Worm (Caenorhabditis elegans): ENCODE results near the gene C34H4.2.

Gene C34H4.2

ce11 chrIV:1567577-1567976 lies 14.0 kb downstream of the C34H4.2 start:
- TF ChIP-seq ces-1 (GFP tag; optimal IDR thresholded peaks at IDR 0.05) (no peak), cnd-1 (tag; optimal IDR thresholded peaks at IDR 0.05) (no peak), ztf-11 (tag; optimal IDR thresholded peaks at IDR 0.05) (no peak), nhr-76 (tag; optimal IDR thresholded peaks at IDR 0.05) (no peak), zip-8 (tag; optimal IDR thresholded peaks at IDR 0.05) (no peak), M03D4.4 (tag; optimal IDR thresholded peaks at IDR 0.05) (no peak), ceh-43 (GFP tag; optimal IDR thresholded peaks at IDR 0.05) (no peak), lin-13 (tag; optimal IDR thresholded peaks at IDR 0.05) (no peak), hlh-1 (tag; optimal IDR thresholded peaks at IDR 0.05) (no peak), ham-2 (GFP tag; optimal IDR thresholded peaks at IDR 0.05) (no peak), nhr-12 (tag; optimal IDR thresholded peaks at IDR 0.05) (no peak), sptf-1 (tag; optimal IDR thresholded peaks at IDR 0.05) (no peak), pha-4 (tag; optimal IDR thresholded peaks at IDR 0.05) (no peak), tbx-8 (GFP tag; optimal IDR thresholded peaks at IDR 0.05) (no peak), ceh-83 (GFP tag; optimal IDR thresholded peaks at IDR 0.05) (no peak)

- TF ChIP-seq ces-1 (GFP tag; optimal IDR thresholded peaks at IDR 0.05) (no peak), unc-39 (tag; optimal IDR thresholded peaks at IDR 0.05) (no peak)
These were observed 23.2 kb downstream of the C34H4.2 start, which contains the start of gene Y41D4B.14 for ce11 chrIV:1576731-1577130. Gene Y41D4B.14 (plus strand): TSS chrIV:1577031.

- TF ChIP-seq mep-1 (tag; optimal IDR thresholded peaks at IDR 0.05): peak; percentile 96
- TF ChIP-seq mab-5 (tag; optimal IDR thresholded peaks at IDR 0.05): peak; percentile 43
- TF ChIP-seq pha-4 (tag; optimal IDR thresholded peaks at IDR 0.05): peak; percentile 69
- peak; percentile 0 for TF ChIP-seq elt-1 (tag; optimal IDR thresholded peaks at IDR 0.05; ENCODE audit: borderline replicate concordance, insufficient read depth)
- peak; percentile 70 for TF ChIP-seq lsy-2 (tag; optimal IDR thresholded peaks at IDR 0.05)
- no peak for TF ChIP-seq elt-3 (tag; optimal IDR thresholded peaks at IDR 0.05)
- peak; percentile 73 for TF ChIP-seq nhr-237 (tag; optimal IDR thresholded peaks at IDR 0.05)
- peak; percentile 88 for TF ChIP-seq ceh-43 (GFP tag; optimal IDR thresholded peaks at IDR 0.05)
- TF ChIP-seq ceh-39 (tag; optimal IDR thresholded peaks at IDR 0.05): no peak
- peak; percentile 83 for TF ChIP-seq unc-120 (tag; optimal IDR thresholded peaks at IDR 0.05; ENCODE audit: poor library complexity, severe bottlenecking)
- peak; percentile 78 for TF ChIP-seq ceh-83 (GFP tag; optimal IDR thresholded peaks at IDR 0.05)
- TF ChIP-seq nhr-76 (tag; optimal IDR thresholded peaks at IDR 0.05): peak; percentile 12
- peak; percentile 55 for TF ChIP-seq lin-32 (GFP tag; optimal IDR thresholded peaks at IDR 0.05)
- no peak for TF ChIP-seq nhr-28 (tag; optimal IDR thresholded peaks at IDR 0.05)
- peak; percentile 66 for TF ChIP-seq sem-2 (GFP tag; optimal IDR thresholded peaks at IDR 0.05)
- peak; percentile 83 for TF ChIP-seq cnd-1 (tag; optimal IDR thresholded peaks at IDR 0.05)
- peak; percentile 77 for TF ChIP-seq tbx-8 (GFP tag; optimal IDR thresholded peaks at IDR 0.05)
- TF ChIP-seq hlh-1 (tag; optimal IDR thresholded peaks at IDR 0.05): peak; percentile 96
- peak; percentile 59 for TF ChIP-seq flh-1 (GFP tag; optimal IDR thresholded peaks at IDR 0.05)
- peak; percentile 95 for TF ChIP-seq sptf-1 (tag; optimal IDR thresholded peaks at IDR 0.05)
- peak; percentile 69 for TF ChIP-seq bed-3 (GFP tag; optimal IDR thresholded peaks at IDR 0.05)
- TF ChIP-seq lin-13 (tag; optimal IDR thresholded peaks at IDR 0.05): peak; percentile 95
- peak; percentile 84 for TF ChIP-seq drap-1 (GFP tag; optimal IDR thresholded peaks at IDR 0.05)
- TF ChIP-seq mls-2 (tag; optimal IDR thresholded peaks at IDR 0.05): peak; percentile 91
- TF ChIP-seq unc-39 (tag; optimal IDR thresholded peaks at IDR 0.05): peak; percentile 51
- TF ChIP-seq blmp-1 (tag; optimal IDR thresholded peaks at IDR 0.05): no peak
- peak; percentile 77 for TF ChIP-seq nhr-12 (tag; optimal IDR thresholded peaks at IDR 0.05)
- TF ChIP-seq snpc-4 (tag; optimal IDR thresholded peaks at IDR 0.05): no peak
- TF ChIP-seq nhr-2 (tag; optimal IDR thresholded peaks at IDR 0.05): no peak
- TF ChIP-seq M03D4.4 (tag; optimal IDR thresholded peaks at IDR 0.05): peak; percentile 89
- TF ChIP-seq unc-62 (GFP tag; optimal IDR thresholded peaks at IDR 0.05): peak; percentile 38
- TF ChIP-seq ces-1 (GFP tag; optimal IDR thresholded peaks at IDR 0.05): peak; percentile 41
- no peak for TF ChIP-seq zip-8 (tag; optimal IDR thresholded peaks at IDR 0.05)
- TF ChIP-seq ztf-11 (tag; optimal IDR thresholded peaks at IDR 0.05): peak; percentile 88
- TF ChIP-seq ham-2 (GFP tag; optimal IDR thresholded peaks at IDR 0.05): peak; percentile 70
These were observed 42.2 kb downstream of the C34H4.2 start, which contains the start of gene npp-8 for ce11 chrIV:1595802-1596201. Gene npp-8 (minus strand): TSS chrIV:1595824.

- TF ChIP-seq pha-4 (tag; optimal IDR thresholded peaks at IDR 0.05) (no peak), elt-3 (tag; optimal IDR thresholded peaks at IDR 0.05) (no peak), ham-2 (GFP tag; optimal IDR thresholded peaks at IDR 0.05) (no peak)
These were observed 43.5 kb downstream of the C34H4.2 start, which contains the start of gene ced-2 for ce11 chrIV:1597018-1597417. Gene ced-2 (plus strand): TSS chrIV:1597318.

All from whole organism, mixed stage, embryonic.